Fruit fly (Drosophila melanogaster) whole organism, wandering third instar larva: ENCODE measurements around the gene Tbc1d8-9.

Source experiments
- Abd-B ChIP-seq: fragments of >200 bp; optimal IDR thresholded peaks from 2 replicates; lab custom pipeline; 2017; ENCODE audit warnings: missing biosample characterization, missing genetic modification characterization
- CG32264 ChIP-seq: fragments of 200-800 bp; sonication (Bioruptor generic); optimal IDR thresholded peaks from 2 replicates; lab custom pipeline; 2016; ENCODE audit warnings: missing biosample characterization, missing genetic modification characterization
- CG9705 ChIP-seq: fragments of 200-800 bp; sonication (Bioruptor generic); optimal IDR thresholded peaks from 2 replicates; lab custom pipeline; 2018; ENCODE audit warnings: missing biosample characterization, mild to moderate bottlenecking, missing genetic modification characterization
- CrebA ChIP-seq: fragments of 200-800 bp; sonication (Bioruptor generic); optimal IDR thresholded peaks from 2 replicates; lab custom pipeline; 2016; ENCODE audit warnings: missing biosample characterization, mild to moderate bottlenecking, missing genetic modification characterization, borderline replicate concordance
- Dfd ChIP-seq: fragments of >200 bp; optimal IDR thresholded peaks from 2 replicates; lab custom pipeline; 2017; ENCODE audit warnings: missing biosample characterization, missing genetic modification characterization
- Dif ChIP-seq: fragments of 200-275, 200-300 bp; sonication (Bioruptor generic); optimal IDR thresholded peaks from 2 replicates; lab custom pipeline; 2018; ENCODE audit warnings: missing biosample characterization, missing genetic modification characterization; ENCODE audit not compliant: partially characterized antibody
- GATAd ChIP-seq: sonication (Bioruptor generic); optimal IDR thresholded peaks from 2 replicates; lab custom pipeline; 2016; ENCODE audit warnings: missing biosample characterization, missing genetic modification characterization
- HLH106 ChIP-seq: fragments of 200-800 bp; optimal IDR thresholded peaks from 3 replicates; lab custom pipeline; 2019; ENCODE audit warnings: missing biosample characterization, mild to moderate bottlenecking, missing genetic modification characterization, moderate library complexity
- Hnf4 ChIP-seq: fragments of 200-800 bp; sonication (Bioruptor generic); optimal IDR thresholded peaks from 2 replicates; lab custom pipeline; 2016; ENCODE audit warnings: missing biosample characterization, mild to moderate bottlenecking, missing genetic modification characterization
- Hr78 ChIP-seq: fragments of >200 bp; optimal IDR thresholded peaks from 2 replicates; lab custom pipeline; 2017; ENCODE audit warnings: missing biosample characterization, missing genetic modification characterization
- Hr83 ChIP-seq: fragments of 200-300 bp; sonication (Bioruptor generic); optimal IDR thresholded peaks from 2 replicates; lab custom pipeline; 2016; ENCODE audit warnings: missing biosample characterization, mild to moderate bottlenecking, missing genetic modification characterization, moderate library complexity; ENCODE audit not compliant: poor library complexity, severe bottlenecking
- Jra ChIP-seq: sonication (Bioruptor generic); optimal IDR thresholded peaks from 2 replicates; lab custom pipeline; 2016; ENCODE audit warnings: missing biosample characterization, missing genetic modification characterization
- Mio ChIP-seq: sonication (Bioruptor generic); optimal IDR thresholded peaks from 2 replicates; lab custom pipeline; 2016; ENCODE audit warnings: missing biosample characterization, missing genetic modification characterization
- Myc ChIP-seq: fragments of >200 bp; optimal IDR thresholded peaks from 2 replicates; lab custom pipeline; 2017
- N ChIP-seq: fragments of >200 bp; optimal IDR thresholded peaks from 2 replicates; lab custom pipeline; 2018; ENCODE audit warnings: missing biosample characterization, missing external identifiers, missing genetic modification characterization
- OdsH ChIP-seq: fragments of 200-800 bp; sonication (Bioruptor generic); optimal IDR thresholded peaks from 2 replicates; lab custom pipeline; 2016; ENCODE audit warnings: missing biosample characterization, mild to moderate bottlenecking, missing genetic modification characterization
- Rel ChIP-seq, 2 experiments: fragments of 200-800 bp; sonication (Bioruptor generic) in 1 of 2; optimal IDR thresholded peaks; 2 replicates in 1 of 2; 3 replicates in 1 of 2; lab custom pipeline; 2016 to 2019; ENCODE audit warnings: mild to moderate bottlenecking in 2 of 2, missing biosample characterization in 2 of 2, missing genetic modification characterization in 2 of 2, moderate library complexity in 1 of 2
- Sp1 ChIP-seq: fragments of 200-800 bp; sonication (Bioruptor generic); optimal IDR thresholded peaks from 3 replicates; lab custom pipeline; 2019; ENCODE audit warnings: missing biosample characterization, mild to moderate bottlenecking, missing genetic modification characterization, moderate library complexity
- Vsx2 ChIP-seq: fragments of 200-300, 225-300 bp; sonication (Bioruptor generic); optimal IDR thresholded peaks from 2 replicates; lab custom pipeline; 2018; ENCODE audit warnings: missing biosample characterization, missing genetic modification characterization; ENCODE audit not compliant: partially characterized antibody
- br ChIP-seq: fragments of 200-800 bp; sonication (Bioruptor generic); optimal IDR thresholded peaks from 2 replicates; lab custom pipeline; 2016; ENCODE audit warnings: missing biosample characterization, missing genetic modification characterization
- brk ChIP-seq: fragments of 200-800 bp; sonication (Bioruptor generic); optimal IDR thresholded peaks from 2 replicates; lab custom pipeline; 2016; ENCODE audit warnings: missing biosample characterization, mild to moderate bottlenecking, missing genetic modification characterization
- dl ChIP-seq, 2 experiments: fragments of 175-275, 200-275 bp in 1 of 2; fragments of 200-275 bp in 1 of 2; sonication (Bioruptor generic); optimal IDR thresholded peaks; lab custom pipeline; 2018; ENCODE audit warnings: mild to moderate bottlenecking in 2 of 2, missing biosample characterization in 2 of 2, missing genetic modification characterization in 2 of 2, moderate library complexity in 2 of 2; ENCODE audit not compliant: partially characterized antibody in 2 of 2, insufficient read depth in 1 of 2
- dmrt93B ChIP-seq: fragments of 200-800 bp; sonication (Bioruptor generic); optimal IDR thresholded peaks from 2 replicates; lab custom pipeline; 2018; ENCODE audit warnings: missing biosample characterization, mild to moderate bottlenecking, missing genetic modification characterization
- dsf ChIP-seq: sonication (Bioruptor generic); optimal IDR thresholded peaks from 2 replicates; lab custom pipeline; 2016; ENCODE audit warnings: missing biosample characterization, missing genetic modification characterization, borderline replicate concordance
- ey ChIP-seq: fragments of 200-800 bp; sonication (Bioruptor generic); optimal IDR thresholded peaks from 2 replicates; lab custom pipeline; 2016; ENCODE audit warnings: missing biosample characterization, missing genetic modification characterization
- foxo ChIP-seq, 2 experiments: fragments of 200-800 bp; sonication (Bioruptor generic); optimal IDR thresholded peaks; 2 replicates in 1 of 2; 3 replicates in 1 of 2; lab custom pipeline; 2016 to 2017; ENCODE audit warnings: missing biosample characterization in 2 of 2, missing genetic modification characterization in 2 of 2
- fru ChIP-seq: fragments of 200-800 bp; sonication (Bioruptor generic); optimal IDR thresholded peaks from 3 replicates; lab custom pipeline; 2016; ENCODE audit warnings: missing biosample characterization, mild to moderate bottlenecking, missing genetic modification characterization
- h ChIP-seq: fragments of 200-800 bp; sonication (Bioruptor generic); optimal IDR thresholded peaks from 3 replicates; lab custom pipeline; 2016; ENCODE audit warnings: missing biosample characterization, mild to moderate bottlenecking, missing genetic modification characterization
- jim ChIP-seq: fragments of 175-275, 200-325 bp; sonication (Bioruptor generic); optimal IDR thresholded peaks from 2 replicates; lab custom pipeline; 2016; ENCODE audit warnings: missing biosample characterization, mild to moderate bottlenecking, missing genetic modification characterization
- lola ChIP-seq: fragments of >200 bp; optimal IDR thresholded peaks from 2 replicates; lab custom pipeline; 2017; ENCODE audit warnings: missing biosample characterization, missing genetic modification characterization
- pan ChIP-seq: fragments of >200 bp; optimal IDR thresholded peaks from 2 replicates; lab custom pipeline; 2017
- psq ChIP-seq: fragments of 200-800 bp; sonication (Bioruptor generic); optimal IDR thresholded peaks from 3 replicates; lab custom pipeline; 2017; ENCODE audit warnings: missing biosample characterization, mild to moderate bottlenecking, missing genetic modification characterization, moderate library complexity
- rgr ChIP-seq: fragments of 200-800 bp; sonication (Bioruptor generic); optimal IDR thresholded peaks from 3 replicates; lab custom pipeline; 2016; ENCODE audit warnings: missing biosample characterization, mild to moderate bottlenecking, missing genetic modification characterization
- sage ChIP-seq: fragments of 200-800 bp; sonication (Bioruptor generic); optimal IDR thresholded peaks from 2 replicates; lab custom pipeline; 2016; ENCODE audit warnings: missing biosample characterization, mild to moderate bottlenecking, missing genetic modification characterization
- sv ChIP-seq: fragments of 200-800 bp; sonication (Bioruptor generic); optimal IDR thresholded peaks from 3 replicates; lab custom pipeline; 2016; ENCODE audit warnings: missing biosample characterization, missing genetic modification characterization
- tai ChIP-seq: sonication (Bioruptor generic); optimal IDR thresholded peaks from 2 replicates; lab custom pipeline; 2016; ENCODE audit warnings: missing biosample characterization, missing genetic modification characterization
- usp ChIP-seq: fragments of >200 bp; optimal IDR thresholded peaks from 2 replicates; lab custom pipeline; 2017; ENCODE audit warnings: missing biosample characterization, missing genetic modification characterization
- woc ChIP-seq: sonication (Bioruptor generic); optimal IDR thresholded peaks from 2 replicates; lab custom pipeline; 2016; ENCODE audit warnings: missing biosample characterization, mild to moderate bottlenecking, missing genetic modification characterization

The Tbc1d8-9 gene

DNA sequence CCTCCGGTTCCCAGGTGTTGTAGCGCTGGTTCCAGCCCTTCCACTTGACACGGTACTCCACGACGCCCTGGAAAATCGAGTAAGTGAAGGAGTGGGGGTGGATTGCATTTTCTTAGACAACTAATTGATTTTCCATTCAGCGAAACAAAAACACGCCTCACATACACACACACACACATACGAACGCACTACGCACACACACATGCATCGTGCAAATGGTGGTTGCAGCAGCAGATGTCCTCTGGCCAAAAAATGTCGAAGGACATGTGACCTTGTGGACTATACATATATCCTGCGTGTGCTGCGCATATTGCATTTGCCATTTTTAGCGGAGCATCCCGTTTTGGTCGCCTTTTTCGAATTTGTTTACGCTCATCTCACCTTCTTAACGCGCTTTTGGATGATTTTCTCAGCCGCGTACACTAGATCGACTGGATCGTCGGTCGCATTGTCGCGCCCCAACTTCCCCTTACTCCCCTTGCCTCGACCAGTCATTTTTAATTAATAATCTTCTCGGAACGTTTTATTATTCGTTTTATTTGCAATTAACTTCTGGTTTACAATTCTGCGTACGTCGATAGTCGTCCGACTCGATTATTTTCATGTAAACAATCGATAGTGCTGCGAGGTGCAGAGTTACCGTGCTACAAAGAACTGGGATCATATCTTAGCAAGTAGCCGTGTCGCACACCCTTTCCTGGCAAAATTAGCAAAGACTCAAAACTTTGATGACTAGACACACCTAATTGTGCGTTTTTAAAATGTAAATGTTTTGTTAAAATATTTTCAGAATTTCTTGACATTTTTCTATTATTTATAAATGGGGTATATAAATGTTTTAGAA lies 25.9 kb downstream of the Tbc1d8-9 start, which contains the start of gene Pc:
Gene Pc, minus strand, starts transcription at position 605 of the 844 bp plus-strand sequence.
- TF ChIP-seq OdsH (GFP tag; lab: Kevin White, UChicago): no peak
- TF ChIP-seq Vsx2 (GFP tag; lab: Kevin White, UChicago): peak; percentile 44
- peak; percentile 6 for TF ChIP-seq Myc (lab: Kevin White, UChicago)
- no peak for TF ChIP-seq fru (GFP tag; lab: Kevin White, UChicago)
- peak; percentile 38 for TF ChIP-seq Hr83 (GFP tag; lab: Kevin White, UChicago)
- no peak for TF ChIP-seq dl (GFP tag; optimal IDR thresholded peaks at IDR 0.05; lab: Kevin White, UChicago; ENCODE audit: insufficient read depth in 1 of 2, partially characterized antibody in 2 of 2)
- TF ChIP-seq lola: no peak
- no peak for TF ChIP-seq sv (GFP tag; lab: Kevin White, UChicago)
- TF ChIP-seq woc (GFP tag; lab: Kevin White, UChicago): no peak
- TF ChIP-seq Dfd (GFP tag; lab: Kevin White, UChicago): no peak
- TF ChIP-seq Rel (GFP tag; optimal IDR thresholded peaks at IDR 0.05; lab: Kevin White, UChicago): no peak
- no peak for TF ChIP-seq Rel (tag; optimal IDR thresholded peaks at IDR 0.05; lab: Kevin White, UChicago)
- no peak for TF ChIP-seq ey (GFP tag; lab: Kevin White, UChicago)
- no peak for TF ChIP-seq Abd-B
- TF ChIP-seq jim (GFP tag; lab: Kevin White, UChicago): no peak
- no peak for TF ChIP-seq dmrt93B (GFP tag; lab: Kevin White, UChicago)
- TF ChIP-seq Hnf4 (GFP tag; lab: Kevin White, UChicago): no peak
- TF ChIP-seq CG9705 (GFP tag; lab: Kevin White, UChicago): no peak
- TF ChIP-seq N (GFP tag; lab: Kevin White, UChicago): peak; percentile 37
- TF ChIP-seq dsf (GFP tag; lab: Kevin White, UChicago): no peak
- TF ChIP-seq rgr (GFP tag; lab: Kevin White, UChicago): no peak
- no peak for TF ChIP-seq Hr78 (GFP tag; lab: Kevin White, UChicago)
- TF ChIP-seq pan (lab: Kevin White, UChicago): no peak
- TF ChIP-seq HLH106: peak; percentile 22
- TF ChIP-seq Dif (GFP tag; lab: Kevin White, UChicago): no peak
- TF ChIP-seq Sp1: no peak
- no peak for TF ChIP-seq Mio (GFP tag; lab: Kevin White, UChicago)
- TF ChIP-seq Jra (GFP tag; lab: Kevin White, UChicago): no peak
- no peak for TF ChIP-seq CrebA (GFP tag; lab: Kevin White, UChicago)
- no peak for TF ChIP-seq CG32264 (GFP tag; lab: Kevin White, UChicago)
- TF ChIP-seq psq (GFP tag; lab: Kevin White, UChicago): no peak
- TF ChIP-seq tai (GFP tag; lab: Kevin White, UChicago): no peak
- no peak for TF ChIP-seq sage (GFP tag; lab: Kevin White, UChicago)
- TF ChIP-seq h: peak; percentile 20
- TF ChIP-seq usp: no peak
- no peak for TF ChIP-seq brk (GFP tag; lab: Kevin White, UChicago)
- TF ChIP-seq GATAd: no peak
- no peak for TF ChIP-seq foxo (GFP tag; optimal IDR thresholded peaks at IDR 0.05; lab: Kevin White, UChicago)
- TF ChIP-seq br (GFP tag; lab: Kevin White, UChicago): no peak

DNA sequence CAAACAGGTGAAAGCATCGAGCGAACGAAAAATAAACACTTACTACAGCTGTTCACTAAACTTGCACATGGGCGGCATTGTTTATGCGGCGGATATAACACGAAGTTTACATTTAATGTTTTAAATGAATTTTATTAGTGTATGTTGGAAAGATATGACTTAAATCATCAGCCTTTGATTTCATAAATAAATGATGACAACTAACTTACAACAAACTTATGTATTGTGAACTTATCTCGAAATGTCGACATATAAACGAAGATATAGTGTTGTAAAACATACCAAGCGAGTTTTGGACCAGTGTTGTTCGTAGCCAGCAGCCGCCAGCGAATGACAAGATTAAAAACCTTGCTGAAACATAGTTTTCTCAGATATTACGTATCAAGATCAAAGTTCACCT lies 39.1 kb downstream of the Tbc1d8-9 start, which contains the start of the genes CG11309 and CG7632:
Gene CG11309, minus strand, starts transcription at position 259 of the 400 bp plus-strand sequence.
Gene CG7632, plus strand, starts transcription at position 298 of the 400 bp plus-strand sequence.
- peak; percentile 99 for TF ChIP-seq fru (GFP tag; lab: Kevin White, UChicago)
- TF ChIP-seq Myc (lab: Kevin White, UChicago): peak; percentile 41
- no peak for TF ChIP-seq Hr78 (GFP tag; lab: Kevin White, UChicago)
- TF ChIP-seq Mio (GFP tag; lab: Kevin White, UChicago): peak; percentile 94
- no peak for TF ChIP-seq Vsx2 (GFP tag; lab: Kevin White, UChicago)
- peak; percentile 98 for TF ChIP-seq psq (GFP tag; lab: Kevin White, UChicago)
- peak; percentile 100 for TF ChIP-seq rgr (GFP tag; lab: Kevin White, UChicago)
- TF ChIP-seq Hnf4 (GFP tag; lab: Kevin White, UChicago): peak; percentile 99
- peak; percentile 97 for TF ChIP-seq CrebA (GFP tag; lab: Kevin White, UChicago)
- peak; percentile 98 for TF ChIP-seq sv (GFP tag; lab: Kevin White, UChicago)
- no peak for TF ChIP-seq lola
- TF ChIP-seq woc (GFP tag; lab: Kevin White, UChicago): peak; percentile 99
- TF ChIP-seq tai (GFP tag; lab: Kevin White, UChicago): peak; percentile 98
- TF ChIP-seq h: peak; percentile 100
- no peak for TF ChIP-seq jim (GFP tag; lab: Kevin White, UChicago)
- peak; percentile 100 for TF ChIP-seq Sp1
- peak; percentile 98 for TF ChIP-seq Hr83 (GFP tag; lab: Kevin White, UChicago)
- TF ChIP-seq CG9705 (GFP tag; lab: Kevin White, UChicago): peak; percentile 100
- TF ChIP-seq Rel (GFP tag; optimal IDR thresholded peaks at IDR 0.05; lab: Kevin White, UChicago): peak; percentile 99
- TF ChIP-seq Rel (tag; optimal IDR thresholded peaks at IDR 0.05; lab: Kevin White, UChicago): peak; percentile 98
- TF ChIP-seq Dif (GFP tag; lab: Kevin White, UChicago): no peak
- peak; percentile 99 for TF ChIP-seq brk (GFP tag; lab: Kevin White, UChicago)
- TF ChIP-seq OdsH (GFP tag; lab: Kevin White, UChicago): peak; percentile 100
- no peak for TF ChIP-seq N (GFP tag; lab: Kevin White, UChicago)
- TF ChIP-seq dmrt93B (GFP tag; lab: Kevin White, UChicago): peak; percentile 98
- TF ChIP-seq Dfd (GFP tag; lab: Kevin White, UChicago): peak; percentile 52
- TF ChIP-seq usp: no peak
- TF ChIP-seq dsf (GFP tag; lab: Kevin White, UChicago): peak; percentile 97
- peak; percentile 98 for TF ChIP-seq CG32264 (GFP tag; lab: Kevin White, UChicago)
- TF ChIP-seq pan (lab: Kevin White, UChicago): no peak
- TF ChIP-seq Jra (GFP tag; lab: Kevin White, UChicago): peak; percentile 98
- no peak for TF ChIP-seq dl (GFP tag; optimal IDR thresholded peaks at IDR 0.05; lab: Kevin White, UChicago; ENCODE audit: insufficient read depth in 1 of 2, partially characterized antibody in 2 of 2)
- TF ChIP-seq HLH106: peak; percentile 100
- no peak for TF ChIP-seq Abd-B
- peak; percentile 100 for TF ChIP-seq br (GFP tag; lab: Kevin White, UChicago)
- TF ChIP-seq foxo (GFP tag; optimal IDR thresholded peaks at IDR 0.05; lab: Kevin White, UChicago): peak; percentile 98 to 100
- TF ChIP-seq ey (GFP tag; lab: Kevin White, UChicago): peak; percentile 99
- peak; percentile 97 for TF ChIP-seq GATAd
